Worm (Caenorhabditis elegans) whole organism, L4/young adult: ENCODE results near the gene pals-24.
"Not testable (repeated sequence)": the region's sequence is repeated elsewhere in the genome, so short reads cannot be mapped to it uniquely, and the experiment has no call there.

ENCODE experiments used
- W03F9.2 ChIP-seq: fragments of 150-350 bp; optimal IDR thresholded peaks from 2 replicates; lab custom pipeline; 2014; ENCODE audit warnings: missing biosample characterization, missing genetic modification characterization
- dao-5 ChIP-seq: sonication (generic microtip); optimal IDR thresholded peaks from 2 replicates; lab custom pipeline; 2016; ENCODE audit warnings: missing genotype, missing genetic modification characterization, moderate library complexity, missing compliant biosample characterization
- him-1 ChIP-seq: sonication (generic microtip); optimal IDR thresholded peaks from 2 replicates; lab custom pipeline; 2016; ENCODE audit warnings: missing genotype, missing genetic modification reagents, missing genetic modification characterization, missing compliant biosample characterization

Gene pals-24

ce11 chrIII:121983-122449 lies 1.8 kb downstream of the pals-24 start, which contains the start of gene C29F9.12:
TSS of gene C29F9.12 (minus strand) at chrIII:122033.
- not testable (repeated sequence) for TF ChIP-seq him-1, W03F9.2, dao-5 (tag; lab: Kevin White, UChicago)

ce11 chrIII:124478-124877 lies 4.2 kb downstream of the pals-24 start, which contains the start of gene pals-23:
TSS of gene pals-23 (plus strand) at chrIII:124778.
- TF ChIP-seq him-1 (tag; lab: Kevin White, UChicago) (no peak), W03F9.2 (tag; lab: Kevin White, UChicago) (no peak), dao-5 (tag; lab: Kevin White, UChicago) (no peak)

- TF ChIP-seq dao-5 (tag; lab: Kevin White, UChicago) = no peak
- TF ChIP-seq W03F9.2 (tag; lab: Kevin White, UChicago) = no peak
- no peak for TF ChIP-seq him-1 (tag; lab: Kevin White, UChicago)
Measured at ce11 chrIII:130650-131049, 10.4 kb downstream of the pals-24 start, which contains the start of the genes nhr-280 and C29F9.2. TSS of gene nhr-280 (minus strand) at chrIII:130750. TSS of gene C29F9.2 (plus strand) at chrIII:130947.

ce11 chrIII:131627-132026 lies 11.4 kb downstream of the pals-24 start:
- TF ChIP-seq W03F9.2 (tag; lab: Kevin White, UChicago) = no peak
- TF ChIP-seq dao-5 (tag; lab: Kevin White, UChicago) = no peak
- no peak for TF ChIP-seq him-1 (tag; lab: Kevin White, UChicago)

ce11 chrIII:132118-132517 lies 11.9 kb downstream of the pals-24 start, which contains the start of gene pals-22:
TSS of gene pals-22 (plus strand) at chrIII:132418.
- TF ChIP-seq him-1 (tag; lab: Kevin White, UChicago) = no peak
- no peak for TF ChIP-seq dao-5 (tag; lab: Kevin White, UChicago)
- TF ChIP-seq W03F9.2 (tag; lab: Kevin White, UChicago) = no peak

- no peak for TF ChIP-seq W03F9.2 (tag; lab: Kevin White, UChicago)
Measured at ce11 chrIII:134194-134593, 14.0 kb downstream of the pals-24 start, which contains the start of gene pals-25. TSS of gene pals-25 (plus strand) at chrIII:134494.

ce11 chrIII:140904-141303 lies 20.7 kb downstream of the pals-24 start, which contains the start of gene fbxb-81:
TSS of gene fbxb-81 (minus strand) at chrIII:141217.
- TF ChIP-seq W03F9.2 (tag; lab: Kevin White, UChicago) = no peak
- TF ChIP-seq dao-5 (tag; lab: Kevin White, UChicago) = no peak
- TF ChIP-seq him-1 (tag; lab: Kevin White, UChicago) = no peak

ce11 chrIII:143121-143520 lies 22.9 kb downstream of the pals-24 start, which contains the start of gene fbxb-82:
TSS of gene fbxb-82 (minus strand) at chrIII:143221.
- no peak for TF ChIP-seq dao-5 (tag; lab: Kevin White, UChicago)
- no peak for TF ChIP-seq W03F9.2 (tag; lab: Kevin White, UChicago)
- no peak for TF ChIP-seq him-1 (tag; lab: Kevin White, UChicago)

ce11 chrIII:145078-145477 lies 24.8 kb downstream of the pals-24 start, which contains the start of the genes T17A3.12 and fbxb-83:
TSS of gene T17A3.12 (minus strand) at chrIII:145178.
TSS of gene fbxb-83 (minus strand) at chrIII:145211.
- no peak for TF ChIP-seq W03F9.2 (tag; lab: Kevin White, UChicago)
- TF ChIP-seq him-1 (tag; lab: Kevin White, UChicago) = no peak
- TF ChIP-seq dao-5 (tag; lab: Kevin White, UChicago) = no peak

ce11 chrIII:146369-146768 lies 26.1 kb downstream of the pals-24 start, which contains the start of gene fbxb-84:
TSS of gene fbxb-84 (minus strand) at chrIII:146469.
- TF ChIP-seq him-1 (tag; lab: Kevin White, UChicago) (no peak), dao-5 (tag; lab: Kevin White, UChicago) (no peak), W03F9.2 (tag; lab: Kevin White, UChicago) (no peak)

- TF ChIP-seq W03F9.2 (tag; lab: Kevin White, UChicago) (no peak), dao-5 (tag; lab: Kevin White, UChicago) (no peak), him-1 (tag; lab: Kevin White, UChicago) (no peak)
Measured at ce11 chrIII:147570-148076, 27.4 kb downstream of the pals-24 start, which contains the start of gene sqst-5. TSS of gene sqst-5 (minus strand) at chrIII:147620.

- TF ChIP-seq W03F9.2 (tag; lab: Kevin White, UChicago) = no peak
- no peak for TF ChIP-seq him-1 (tag; lab: Kevin White, UChicago)
- TF ChIP-seq dao-5 (tag; lab: Kevin White, UChicago) = no peak
Measured at ce11 chrIII:149132-149531, 28.9 kb downstream of the pals-24 start.

ce11 chrIII:151084-151483 lies 30.8 kb downstream of the pals-24 start:
- TF ChIP-seq him-1 (tag; lab: Kevin White, UChicago) (no peak), W03F9.2 (tag; lab: Kevin White, UChicago) (no peak), dao-5 (tag; lab: Kevin White, UChicago) (no peak)
